Worm (Caenorhabditis elegans) whole organism, mixed stage, embryonic: ENCODE results near the gene Y57A10A.2.

Experiments used
- ceh-83 ChIP-seq: fragments of 200-800 bp; sonication (Bioruptor generic); optimal IDR thresholded peaks from 2 replicates; lab custom pipeline; 2018; ENCODE audit warnings: mild to moderate bottlenecking, missing genetic modification characterization, missing compliant biosample characterization
- drap-1 ChIP-seq: fragments of 200-800 bp; sonication (Bioruptor generic); optimal IDR thresholded peaks from 3 replicates; lab custom pipeline; 2018; ENCODE audit warnings: mild to moderate bottlenecking, missing genetic modification characterization, missing compliant biosample characterization
- elt-1 ChIP-seq: sonication (generic microtip); optimal IDR thresholded peaks from 2 replicates; lab custom pipeline; 2017; ENCODE audit warnings: missing genetic modification characterization, mild to moderate bottlenecking, missing compliant biosample characterization, antibody characterized with exemption, moderate library complexity, borderline replicate concordance; ENCODE audit not compliant: insufficient read depth
- elt-3 ChIP-seq: fragments of 150-350 bp; optimal IDR thresholded peaks from 2 replicates; lab custom pipeline; 2014; ENCODE audit warnings: missing biosample characterization, missing genetic modification characterization
- lin-13 ChIP-seq: fragments of 150-350 bp; optimal IDR thresholded peaks from 2 replicates; lab custom pipeline; 2014; ENCODE audit warnings: missing biosample characterization, missing genetic modification characterization
- mep-1 ChIP-seq: fragments of 150-350 bp; optimal IDR thresholded peaks from 2 replicates; lab custom pipeline; 2017; ENCODE audit warnings: missing biosample characterization, missing genetic modification reagents, missing genetic modification characterization, inconsistent platforms
- nhr-12 ChIP-seq: fragments of 150-350 bp; optimal IDR thresholded peaks from 2 replicates; lab custom pipeline; 2014; ENCODE audit warnings: missing biosample characterization, missing genetic modification characterization
- nhr-237 ChIP-seq: fragments of 150-350 bp; optimal IDR thresholded peaks from 2 replicates; lab custom pipeline; 2014; ENCODE audit warnings: missing biosample characterization, missing genetic modification characterization
- nhr-28 ChIP-seq: fragments of 150-350 bp; optimal IDR thresholded peaks from 2 replicates; lab custom pipeline; 2014; ENCODE audit warnings: missing biosample characterization, missing genetic modification characterization
- nhr-76 ChIP-seq: sonication (generic microtip); optimal IDR thresholded peaks from 2 replicates; lab custom pipeline; 2017; ENCODE audit warnings: missing biosample characterization, missing genetic modification characterization
- sem-2 ChIP-seq: fragments of 200-800 bp; sonication (Bioruptor generic); optimal IDR thresholded peaks from 2 replicates; lab custom pipeline; 2018; ENCODE audit warnings: mild to moderate bottlenecking, missing genetic modification characterization, missing compliant biosample characterization
- snpc-4 ChIP-seq: fragments of 150-350 bp; optimal IDR thresholded peaks from 2 replicates; lab custom pipeline; 2014; ENCODE audit warnings: missing biosample characterization, missing genetic modification characterization
- sptf-1 ChIP-seq: sonication (generic microtip); optimal IDR thresholded peaks from 2 replicates; lab custom pipeline; 2017; ENCODE audit warnings: mild to moderate bottlenecking, missing genetic modification characterization, moderate library complexity, missing compliant biosample characterization
- unc-62 ChIP-seq: fragments of 150-350 bp; optimal IDR thresholded peaks from 2 replicates; lab custom pipeline; 2014; ENCODE audit warnings: missing biosample characterization, missing genetic modification reagents, missing genetic modification characterization

ce11 chrII:12162997-12163396, 15.6 kb downstream of the Y57A10A.2 start:
- no peak for TF ChIP-seq elt-3 (tag; lab: Kevin White, UChicago)
- TF ChIP-seq sem-2 (GFP tag; lab: Kevin White, UChicago): no peak
- no peak for TF ChIP-seq nhr-12 (tag; lab: Kevin White, UChicago)
- no peak for TF ChIP-seq unc-62 (GFP tag; lab: Kevin White, UChicago)
- no peak for TF ChIP-seq nhr-237 (tag; lab: Kevin White, UChicago)
- no peak for TF ChIP-seq elt-1 (tag; lab: Kevin White, UChicago)
- TF ChIP-seq snpc-4 (tag; lab: Kevin White, UChicago): no peak
- no peak for TF ChIP-seq sptf-1
- no peak for TF ChIP-seq ceh-83 (GFP tag; lab: Kevin White, UChicago)
- no peak for TF ChIP-seq nhr-28 (tag; lab: Kevin White, UChicago)
- no peak for TF ChIP-seq nhr-76 (tag; lab: Kevin White, UChicago)
- TF ChIP-seq drap-1 (GFP tag; lab: Kevin White, UChicago): no peak
- no peak for TF ChIP-seq lin-13
- no peak for TF ChIP-seq mep-1 (tag; lab: Kevin White, UChicago)
